Worm (Caenorhabditis elegans) whole organism, L1 larva: ENCODE measurements around the gene ZK1240.11.

Experiments used
- C04F5.9 ChIP-seq: sonication (generic microtip); optimal IDR thresholded peaks from 2 replicates; lab custom pipeline; 2016; ENCODE audit warnings: missing genetic modification characterization, missing compliant biosample characterization
- C34B4.2 ChIP-seq: sonication (generic microtip); optimal IDR thresholded peaks from 2 replicates; lab custom pipeline; 2017; ENCODE audit warnings: mild to moderate bottlenecking, missing genetic modification characterization, missing compliant biosample characterization
- F16B12.6 ChIP-seq: fragments of 150-350 bp; optimal IDR thresholded peaks from 2 replicates; lab custom pipeline; 2014; ENCODE audit warnings: missing biosample characterization, missing genetic modification characterization
- aha-1 ChIP-seq: fragments of 150-350 bp; optimal IDR thresholded peaks from 2 replicates; lab custom pipeline; 2014; ENCODE audit warnings: missing biosample characterization, missing genetic modification characterization
- ama-1 ChIP-seq: fragments of 150-350 bp; optimal IDR thresholded peaks from 2 replicates; lab custom pipeline; 2014
- blmp-1 ChIP-seq: fragments of 150-350 bp; optimal IDR thresholded peaks from 2 replicates; lab custom pipeline; 2014; ENCODE audit warnings: missing biosample characterization, missing genetic modification characterization
- ceh-82 ChIP-seq, 3 experiments: fragments of 150-350 bp in 1 of 3; sonication (generic microtip) in 2 of 3; optimal IDR thresholded peaks; 2 replicates each; lab custom pipeline; 2014 to 2017; ENCODE audit warnings: missing biosample characterization in 3 of 3, missing genetic modification characterization in 3 of 3
- ces-1 ChIP-seq: fragments of 150-350 bp; optimal IDR thresholded peaks from 2 replicates; lab custom pipeline; 2014; ENCODE audit warnings: missing biosample characterization, missing genetic modification reagents, missing genetic modification characterization
- dpl-1 ChIP-seq, 3 experiments: fragments of 150-350 bp in 2 of 3; sonication (generic microtip) in 1 of 3; optimal IDR thresholded peaks; 2 replicates each; lab custom pipeline; 2014 to 2017; ENCODE audit warnings: missing biosample characterization in 3 of 3, missing genetic modification characterization in 3 of 3, missing genetic modification reagents in 3 of 3
- efl-1 ChIP-seq, 4 experiments: fragments of 150-350 bp; optimal IDR thresholded peaks in 3 of 4; peaks in 1 of 4; 1 replicate in 1 of 4; 2 replicates in 3 of 4; lab custom pipeline; 2014; ENCODE audit warnings: missing biosample characterization in 2 of 4, missing genetic modification characterization in 2 of 4, missing genetic modification reagents in 2 of 4
- egl-13 ChIP-seq: sonication (generic microtip); optimal IDR thresholded peaks from 2 replicates; lab custom pipeline; 2016; ENCODE audit warnings: missing genotype, missing genetic modification reagents, missing genetic modification characterization, missing compliant biosample characterization
- elt-2 ChIP-seq: sonication (generic microtip); optimal IDR thresholded peaks from 2 replicates; lab custom pipeline; 2016; ENCODE audit warnings: missing genetic modification characterization, mild to moderate bottlenecking, inconsistent platforms, missing compliant biosample characterization, missing genetic modification reagents
- fkh-4 ChIP-seq: sonication (generic microtip); optimal IDR thresholded peaks from 2 replicates; lab custom pipeline; 2016; ENCODE audit warnings: missing compliant biosample characterization, missing genetic modification characterization, borderline replicate concordance
- fkh-8 ChIP-seq: sonication (generic microtip); optimal IDR thresholded peaks from 2 replicates; lab custom pipeline; 2016; ENCODE audit warnings: mild to moderate bottlenecking, missing genetic modification characterization, missing compliant biosample characterization
- grh-1 ChIP-seq: fragments of 200-800 bp; sonication (Bioruptor generic); IDR thresholded peaks from 2 replicates; pipeline ENCODE4 v1.3.6; 2022; ENCODE audit warnings: missing genetic modification reagents, missing genetic modification characterization, missing compliant biosample characterization
- hlh-17 ChIP-seq: fragments of 200-800 bp; sonication (Bioruptor generic); optimal IDR thresholded peaks from 2 replicates; lab custom pipeline; 2018; ENCODE audit warnings: missing genetic modification characterization, mild to moderate bottlenecking, missing compliant biosample characterization, moderate library complexity, borderline replicate concordance
- hpl-2 ChIP-seq: fragments of 150-350 bp; optimal IDR thresholded peaks from 2 replicates; lab custom pipeline; 2014; ENCODE audit warnings: missing biosample characterization, missing genetic modification reagents, missing genetic modification characterization
- irx-1 ChIP-seq: sonication (generic microtip); optimal IDR thresholded peaks from 2 replicates; lab custom pipeline; 2016; ENCODE audit warnings: missing genetic modification characterization, missing compliant biosample characterization
- isw-1 ChIP-seq: fragments of 200-800 bp; sonication (Bioruptor generic); IDR thresholded peaks from 2 replicates; pipeline ENCODE4 v1.3.6; 2022; ENCODE audit warnings: missing genetic modification characterization, missing compliant biosample characterization
- jun-1 ChIP-seq: fragments of 150-350 bp; optimal IDR thresholded peaks from 2 replicates; lab custom pipeline; 2014; ENCODE audit warnings: missing biosample characterization, missing genetic modification reagents, missing genetic modification characterization
- lin-15B ChIP-seq: fragments of 150-350 bp; sonication (generic microtip); optimal IDR thresholded peaks from 3 replicates; lab custom pipeline; 2014; ENCODE audit warnings: missing biosample characterization, missing genetic modification characterization
- lin-35 ChIP-seq, 2 experiments: fragments of 150-350 bp; optimal IDR thresholded peaks; 2 replicates each; lab custom pipeline; 2014; ENCODE audit warnings: missing biosample characterization in 2 of 2, missing genetic modification characterization in 2 of 2, missing genetic modification reagents in 2 of 2
- mdl-1 ChIP-seq, 2 experiments: fragments of 150-350 bp; optimal IDR thresholded peaks; 2 replicates each; lab custom pipeline; 2014 to 2017; ENCODE audit warnings: missing biosample characterization in 2 of 2, missing genetic modification characterization in 2 of 2, inconsistent platforms in 1 of 2
- mep-1 ChIP-seq: fragments of 150-350 bp; optimal IDR thresholded peaks from 2 replicates; lab custom pipeline; 2014; ENCODE audit warnings: missing biosample characterization, missing genetic modification characterization
- nhr-12 ChIP-seq: sonication (generic microtip); optimal IDR thresholded peaks from 2 replicates; lab custom pipeline; 2017; ENCODE audit warnings: missing biosample characterization, missing genetic modification characterization
- nhr-47 ChIP-seq: sonication (generic microtip); optimal IDR thresholded peaks from 2 replicates; lab custom pipeline; 2016; ENCODE audit warnings: mild to moderate bottlenecking, missing genetic modification characterization, moderate library complexity, missing compliant biosample characterization
- nhr-71 ChIP-seq: sonication (generic microtip); optimal IDR thresholded peaks from 2 replicates; lab custom pipeline; 2016; ENCODE audit warnings: mild to moderate bottlenecking, missing genetic modification characterization, moderate library complexity, missing compliant biosample characterization
- nhr-76 ChIP-seq: sonication (generic microtip); optimal IDR thresholded peaks from 2 replicates; lab custom pipeline; 2017; ENCODE audit warnings: missing biosample characterization, missing genetic modification characterization
- nhr-84 ChIP-seq: sonication (generic microtip); optimal IDR thresholded peaks from 2 replicates; lab custom pipeline; 2017; ENCODE audit warnings: missing biosample characterization, missing genetic modification characterization
- nhr-85 ChIP-seq: sonication (generic microtip); peaks from one replicate; lab custom pipeline; 2016; ENCODE audit warnings: missing genetic modification characterization, inconsistent platforms, missing compliant biosample characterization
- nhr-90 ChIP-seq: sonication (generic microtip); optimal IDR thresholded peaks from 2 replicates; lab custom pipeline; 2016; ENCODE audit warnings: mild to moderate bottlenecking, missing genetic modification characterization, missing compliant biosample characterization; ENCODE audit not compliant: poor library complexity
- rnt-1 ChIP-seq: sonication (generic microtip); optimal IDR thresholded peaks from 2 replicates; lab custom pipeline; 2016; ENCODE audit warnings: mild to moderate bottlenecking, missing genetic modification characterization, moderate library complexity, missing compliant biosample characterization
- snu-23 ChIP-seq: sonication (generic microtip); optimal IDR thresholded peaks from 2 replicates; lab custom pipeline; 2016; ENCODE audit warnings: missing genetic modification characterization, missing compliant biosample characterization
- unc-62 ChIP-seq: fragments of 150-350 bp; optimal IDR thresholded peaks from 2 replicates; lab custom pipeline; 2014; ENCODE audit warnings: missing biosample characterization, missing genetic modification reagents, missing genetic modification characterization
- zag-1 ChIP-seq: fragments of 150-350 bp; optimal IDR thresholded peaks from 2 replicates; lab custom pipeline; 2014; ENCODE audit warnings: missing biosample characterization, missing genetic modification characterization
- ztf-11 ChIP-seq, 2 experiments: sonication (generic microtip); optimal IDR thresholded peaks; 2 replicates each; lab custom pipeline; 2016 to 2017; ENCODE audit warnings: missing genetic modification characterization in 2 of 2, missing biosample characterization in 1 of 2, missing compliant biosample characterization in 1 of 2
- ztf-4 ChIP-seq: fragments of 150-350 bp; optimal IDR thresholded peaks from 2 replicates; lab custom pipeline; 2014; ENCODE audit warnings: missing biosample characterization, missing genetic modification characterization

Gene ZK1240.11

ce11 chrII:2289441-2289840 is 35.6 kb upstream of the ZK1240.11 start (continued):
- TF ChIP-seq snu-23, result no peak
- no peak for TF ChIP-seq dpl-1 (GFP tag; optimal IDR thresholded peaks at IDR 0.05; lab: Kevin White, UChicago)
- peak; percentile 27 to 54 for TF ChIP-seq efl-1 (optimal IDR thresholded peaks at IDR 0.05; lab: Kevin White, UChicago)
- peak in 1 of 2 experiments; percentile 39 for TF ChIP-seq efl-1 (GFP tag; optimal IDR thresholded peaks at IDR 0.05 in 1 of 2; lab: Kevin White, UChicago)
- TF ChIP-seq aha-1, result no peak
- TF ChIP-seq grh-1 (GFP tag; lab: Robert Waterston, UW), result no peak
- no peak for TF ChIP-seq hpl-2 (GFP tag; lab: Kevin White, UChicago)
- TF ChIP-seq lin-35 (GFP tag; optimal IDR thresholded peaks at IDR 0.05; lab: Kevin White, UChicago), result no peak
- TF ChIP-seq ceh-82 (tag; optimal IDR thresholded peaks at IDR 0.05; lab: Kevin White, UChicago), result peak; percentile 35 to 70 (median 61)
- TF ChIP-seq nhr-12 (tag; lab: Kevin White, UChicago), result no peak
- TF ChIP-seq hlh-17, result no peak
- TF ChIP-seq nhr-71 (tag; lab: Kevin White, UChicago), result peak; percentile 65

- TF ChIP-seq egl-13, result no peak
- TF ChIP-seq nhr-85 (tag; lab: Kevin White, UChicago), result no peak
- TF ChIP-seq unc-62, result no peak
- no peak for TF ChIP-seq blmp-1
- TF ChIP-seq fkh-4 (tag; lab: Kevin White, UChicago), result no peak
- TF ChIP-seq rnt-1 (tag; lab: Kevin White, UChicago), result no peak
- no peak for TF ChIP-seq nhr-47 (tag; lab: Kevin White, UChicago)
- TF ChIP-seq ces-1 (GFP tag; lab: Kevin White, UChicago), result no peak
- no peak for TF ChIP-seq ceh-82 (tag; optimal IDR thresholded peaks at IDR 0.05; lab: Kevin White, UChicago)
- no peak for TF ChIP-seq lin-15B (tag; lab: Kevin White, UChicago)
- TF ChIP-seq F16B12.6 (tag; lab: Kevin White, UChicago), result no peak
- no peak for TF ChIP-seq fkh-8 (tag; lab: Kevin White, UChicago)
- no peak for TF ChIP-seq nhr-90 (tag; lab: Kevin White, UChicago)
- TF ChIP-seq zag-1 (tag; lab: Kevin White, UChicago), result no peak
- no peak for TF ChIP-seq C34B4.2 (tag; lab: Kevin White, UChicago)
Observed at ce11 chrII:2292027-2292426, 33.0 kb upstream of the ZK1240.11 start, which contains the start of gene K09F6.7. TSS of gene K09F6.7 (minus strand) at chrII:2292127.

- no peak for TF ChIP-seq jun-1
- peak; percentile 5 for TF ChIP-seq elt-2 (tag; lab: Kevin White, UChicago)
Observed at ce11 chrII:2292549-2292948, 32.5 kb upstream of the ZK1240.11 start.

DNA sequence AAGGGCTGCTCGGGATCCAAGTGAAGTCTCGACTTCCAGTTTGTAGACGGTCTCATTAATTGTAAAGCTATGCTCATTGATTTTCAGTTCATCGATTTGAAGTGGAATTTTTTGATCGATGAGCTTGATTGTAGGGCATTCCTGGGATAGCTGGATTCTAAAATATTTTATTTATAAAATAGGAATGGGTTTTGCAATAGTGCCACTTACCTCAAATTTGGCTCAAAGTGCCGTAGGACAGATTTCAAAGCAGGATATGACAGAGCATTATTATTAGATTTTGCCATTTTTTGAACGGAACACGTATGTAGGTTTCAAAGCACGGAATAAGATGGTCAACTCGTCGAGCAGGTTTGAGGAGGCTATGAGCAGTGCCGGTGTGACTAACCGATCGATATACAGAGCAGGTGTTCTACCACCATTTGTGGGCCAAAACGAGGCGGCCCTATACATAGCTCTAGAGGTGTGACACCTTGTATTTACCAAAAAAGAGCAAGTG is 29.2 kb upstream of the ZK1240.11 start, which contains the start of gene fbxc-25:
fbxc-25 (minus strand) TSS at position 449 of the 499 bp plus-strand sequence.
- no peak for TF ChIP-seq jun-1
- no peak for TF ChIP-seq lin-15B (tag; lab: Kevin White, UChicago)
- no peak for TF ChIP-seq isw-1 (GFP tag; lab: Robert Waterston, UW)
- no peak for TF ChIP-seq C04F5.9 (tag; lab: Kevin White, UChicago)
- no peak for TF ChIP-seq ztf-4 (tag; lab: Kevin White, UChicago)
- TF ChIP-seq nhr-84 (tag; lab: Kevin White, UChicago), result no peak
- no peak for TF ChIP-seq ama-1 (lab: Kevin White, UChicago)
- TF ChIP-seq ztf-11 (tag; optimal IDR thresholded peaks at IDR 0.05; lab: Kevin White, UChicago), result no peak
- TF ChIP-seq irx-1 (tag; lab: Kevin White, UChicago), result no peak
- no peak for TF ChIP-seq zag-1 (tag; lab: Kevin White, UChicago)
- no peak for TF ChIP-seq elt-2 (tag; lab: Kevin White, UChicago)
- no peak for TF ChIP-seq nhr-76
- TF ChIP-seq mdl-1 (tag; optimal IDR thresholded peaks at IDR 0.05; lab: Kevin White, UChicago), result no peak
- no peak for TF ChIP-seq nhr-90 (tag; lab: Kevin White, UChicago)
- TF ChIP-seq F16B12.6 (tag; lab: Kevin White, UChicago), result no peak
- TF ChIP-seq mep-1 (tag; lab: Kevin White, UChicago), result no peak
